Fruit fly (Drosophila melanogaster) whole organism, embryonic: ENCODE data around the gene tex.

Experiments
- Adf1 ChIP-seq: fragments of 200-800 bp; sonication (Bioruptor generic); IDR thresholded peaks from 2 replicates; pipeline ENCODE4 v1.3.6; 2022; ENCODE audit warnings: missing biosample characterization, missing genetic modification characterization
- CG10147 ChIP-seq: fragments of 200-800 bp; sonication (Bioruptor generic); optimal IDR thresholded peaks from 2 replicates; lab custom pipeline; 2019; ENCODE audit warnings: missing biosample characterization, mild to moderate bottlenecking, missing genetic modification characterization, moderate library complexity
- CG10366 ChIP-seq: fragments of 200-800 bp; sonication (Bioruptor generic); IDR thresholded peaks from 2 replicates; pipeline ENCODE4 v1.3.6; 2022; ENCODE audit warnings: missing biosample characterization, missing genetic modification characterization
- CG11456 ChIP-seq: fragments of 200-800 bp; sonication (Bioruptor generic); IDR thresholded peaks from 3 replicates; pipeline ENCODE4 v1.3.6; 2022; ENCODE audit warnings: missing biosample characterization, missing genetic modification characterization
- CG11696 ChIP-seq: fragments of 200-800 bp; sonication (Bioruptor generic); IDR thresholded peaks from 2 replicates; pipeline ENCODE4 v1.3.6; 2022; ENCODE audit warnings: missing biosample characterization, missing genetic modification characterization
- CG13287 ChIP-seq: fragments of 200-800 bp; sonication (Bioruptor generic); IDR thresholded peaks from 2 replicates; pipeline ENCODE4 v1.3.6; 2022; ENCODE audit warnings: missing biosample characterization, missing genetic modification characterization; ENCODE audit not compliant: partially characterized antibody
- CG14014 ChIP-seq: fragments of 200-800 bp; sonication (Bioruptor generic); IDR thresholded peaks from 2 replicates; pipeline ENCODE4 v1.3.6; 2022; ENCODE audit warnings: missing biosample characterization, missing genetic modification characterization
- CG15479 ChIP-seq: fragments of 200-800 bp; sonication (Bioruptor generic); optimal IDR thresholded peaks from 3 replicates; lab custom pipeline; 2019; ENCODE audit warnings: missing biosample characterization, mild to moderate bottlenecking, missing genetic modification characterization, moderate library complexity
- CG1603 ChIP-seq: fragments of 200-800 bp; sonication (Bioruptor generic); optimal IDR thresholded peaks from 2 replicates; lab custom pipeline; 2019; ENCODE audit warnings: missing biosample characterization, mild to moderate bottlenecking, missing genetic modification characterization, moderate library complexity
- CG17385 ChIP-seq: fragments of 200-800 bp; sonication (Bioruptor generic); optimal IDR thresholded peaks from 3 replicates; lab custom pipeline; 2018; ENCODE audit warnings: missing biosample characterization, mild to moderate bottlenecking, missing genetic modification characterization
- CG18262 ChIP-seq: fragments of 200-800 bp; optimal IDR thresholded peaks from 3 replicates; lab custom pipeline; 2019; ENCODE audit warnings: missing biosample characterization, mild to moderate bottlenecking, missing genetic modification characterization, moderate library complexity
- CG2199 ChIP-seq: fragments of 200-800 bp; sonication (Bioruptor generic); IDR thresholded peaks from 3 replicates; pipeline ENCODE4 v1.3.6; 2022; ENCODE audit warnings: missing biosample characterization, missing genetic modification characterization
- CG2712 ChIP-seq: fragments of 200-800 bp; optimal IDR thresholded peaks from 3 replicates; lab custom pipeline; 2019; ENCODE audit warnings: missing biosample characterization, mild to moderate bottlenecking, missing genetic modification characterization, moderate library complexity
- CG32532 ChIP-seq: fragments of 200-800 bp; sonication (Bioruptor generic); IDR thresholded peaks from 2 replicates; pipeline ENCODE4 v1.3.6; 2022; ENCODE audit warnings: missing biosample characterization, missing genetic modification characterization
- CG33213 ChIP-seq: fragments of 200-800 bp; sonication (Bioruptor generic); optimal IDR thresholded peaks from 3 replicates; lab custom pipeline; 2016; ENCODE audit warnings: missing biosample characterization, missing genetic modification characterization
- CG33557 ChIP-seq: fragments of 200-800 bp; sonication (Bioruptor generic); optimal IDR thresholded peaks from 2 replicates; lab custom pipeline; 2019; ENCODE audit warnings: missing biosample characterization, mild to moderate bottlenecking, missing genetic modification characterization, moderate library complexity
- CG34376 ChIP-seq: fragments of 200-800 bp; sonication (Bioruptor generic); optimal IDR thresholded peaks from 2 replicates; lab custom pipeline; 2018; ENCODE audit warnings: missing biosample characterization, mild to moderate bottlenecking, missing genetic modification characterization
- CG4360 ChIP-seq: fragments of 200-800 bp; sonication (Bioruptor generic); IDR thresholded peaks from 2 replicates; pipeline ENCODE4 v1.3.6; 2022; ENCODE audit warnings: missing biosample characterization, missing genetic modification characterization
- CG5953 ChIP-seq: fragments of 200-800 bp; sonication (Bioruptor generic); IDR thresholded peaks from 2 replicates; pipeline ENCODE4 v1.3.6; 2022; ENCODE audit warnings: missing biosample characterization, missing genetic modification characterization
- CG7786 ChIP-seq: fragments of 200-800 bp; sonication (Bioruptor generic); optimal IDR thresholded peaks from 2 replicates; lab custom pipeline; 2016; ENCODE audit warnings: missing biosample characterization, missing genetic modification characterization
- CG7987 ChIP-seq: fragments of 200-800 bp; sonication (Bioruptor generic); optimal IDR thresholded peaks from 2 replicates; lab custom pipeline; 2018; ENCODE audit warnings: missing biosample characterization, mild to moderate bottlenecking, missing genetic modification characterization, moderate library complexity
- Dbx ChIP-seq: fragments of 200-800 bp; sonication (Bioruptor generic); IDR thresholded peaks from 3 replicates; pipeline ENCODE4 v1.3.6; 2022; ENCODE audit warnings: missing biosample characterization, missing genetic modification characterization
- Dll ChIP-seq: fragments of 200-800 bp; sonication (Bioruptor generic); IDR thresholded peaks from 4 replicates; pipeline ENCODE4 v1.3.6; 2022; ENCODE audit warnings: missing biosample characterization, missing genetic modification characterization; ENCODE audit not compliant: partially characterized antibody
- HmgZ ChIP-seq: fragments of 200-800 bp; sonication (Bioruptor generic); optimal IDR thresholded peaks from 2 replicates; lab custom pipeline; 2018; ENCODE audit warnings: missing biosample characterization, mild to moderate bottlenecking, missing genetic modification characterization
- MBD-R2 ChIP-seq: fragments of 200-800 bp; sonication (Bioruptor generic); IDR thresholded peaks from 2 replicates; pipeline ENCODE4 v1.3.6; 2022; ENCODE audit warnings: missing biosample characterization, missing genetic modification characterization
- MESR4 ChIP-seq: fragments of 200-800 bp; sonication (Bioruptor generic); optimal IDR thresholded peaks from 2 replicates; lab custom pipeline; 2018; ENCODE audit warnings: missing biosample characterization, mild to moderate bottlenecking, missing genetic modification characterization, moderate library complexity
- Meics ChIP-seq: fragments of 200-800 bp; sonication (Bioruptor generic); optimal IDR thresholded peaks from 2 replicates; lab custom pipeline; 2017; ENCODE audit warnings: missing biosample characterization, mild to moderate bottlenecking, missing genetic modification characterization
- NFAT ChIP-seq: fragments of 200-800 bp; sonication (Bioruptor generic); IDR thresholded peaks from 2 replicates; pipeline ENCODE4 v1.3.6; 2022; ENCODE audit warnings: missing biosample characterization, missing genetic modification characterization
- NfI ChIP-seq: fragments of 200-800 bp; sonication (Bioruptor generic); optimal IDR thresholded peaks from 3 replicates; lab custom pipeline; 2018; ENCODE audit warnings: missing biosample characterization, mild to moderate bottlenecking, missing genetic modification characterization, moderate library complexity
- Pdp1 ChIP-seq, 2 experiments: fragments of 200-800 bp; sonication (Bioruptor generic); optimal IDR thresholded peaks; 3 replicates each; lab custom pipeline; 2016; ENCODE audit warnings: missing biosample characterization in 2 of 2, missing genetic modification characterization in 2 of 2, mild to moderate bottlenecking in 1 of 2, moderate library complexity in 1 of 2
- Rfx ChIP-seq: fragments of 200-800 bp; sonication (Bioruptor generic); IDR thresholded peaks from 2 replicates; pipeline ENCODE4 v1.3.6; 2022; ENCODE audit warnings: missing biosample characterization, missing genetic modification characterization
- Trl ChIP-seq, 3 experiments: fragments of >200 bp in 2 of 3; fragments of 200-800 bp in 1 of 3; sonication (Bioruptor generic) in 1 of 3; optimal IDR thresholded peaks; 2 replicates in 1 of 3; 3 replicates in 2 of 3; lab custom pipeline; 2016 to 2017; ENCODE audit warnings: missing biosample characterization in 1 of 3, missing genetic modification characterization in 1 of 3
- Xrp1 ChIP-seq: fragments of 200-800 bp; sonication (Bioruptor generic); IDR thresholded peaks from 2 replicates; pipeline ENCODE4 v1.3.6; 2022; ENCODE audit warnings: missing biosample characterization, missing genetic modification characterization
- ci ChIP-seq: fragments of 200-800 bp; sonication (Bioruptor generic); IDR thresholded peaks from 3 replicates; pipeline ENCODE4 v1.3.6; 2022; ENCODE audit warnings: missing biosample characterization, missing genetic modification characterization
- dmrt11E ChIP-seq: fragments of 200-800 bp; sonication (Bioruptor generic); optimal IDR thresholded peaks from 3 replicates; lab custom pipeline; 2018; ENCODE audit warnings: missing biosample characterization, mild to moderate bottlenecking, missing genetic modification characterization, moderate library complexity
- dpn ChIP-seq, 2 experiments: fragments of 200-800 bp; sonication (Bioruptor generic); optimal IDR thresholded peaks; 3 replicates each; lab custom pipeline; 2016; ENCODE audit warnings: missing biosample characterization in 2 of 2, missing genetic modification characterization in 2 of 2
- hbn ChIP-seq: fragments of 200-800 bp; sonication (Bioruptor generic); IDR thresholded peaks from 2 replicates; pipeline ENCODE4 v1.3.6; 2022; ENCODE audit warnings: missing biosample characterization, missing genetic modification characterization; ENCODE audit not compliant: partially characterized antibody
- hkb ChIP-seq, 2 experiments: fragments of 200-800 bp in 1 of 2; fragments of >200 bp in 1 of 2; sonication (Bioruptor generic) in 1 of 2; IDR thresholded peaks in 1 of 2; optimal IDR thresholded peaks in 1 of 2; 2 replicates each; pipeline versions ENCODE4 v1.3.6 to Lab custom; 2017 to 2022; ENCODE audit warnings: missing biosample characterization in 1 of 2, missing genetic modification characterization in 1 of 2
- knrl ChIP-seq: fragments of 200-800 bp; sonication (Bioruptor generic); IDR thresholded peaks from 3 replicates; pipeline ENCODE4 v1.3.6; 2022; ENCODE audit warnings: missing biosample characterization, missing genetic modification characterization; ENCODE audit not compliant: partially characterized antibody
- nom ChIP-seq: fragments of 200-800 bp; sonication (Bioruptor generic); optimal IDR thresholded peaks from 2 replicates; lab custom pipeline; 2017; ENCODE audit warnings: missing biosample characterization, missing genetic modification characterization, mild to moderate bottlenecking, moderate library complexity, missing genetic modification reagents
- pzg ChIP-seq: fragments of 200-800 bp; sonication (Bioruptor generic); optimal IDR thresholded peaks from 3 replicates; lab custom pipeline; 2018; ENCODE audit warnings: missing biosample characterization, mild to moderate bottlenecking, missing genetic modification characterization, moderate library complexity
- row ChIP-seq: fragments of 200-800 bp; sonication (Bioruptor generic); IDR thresholded peaks from 3 replicates; pipeline ENCODE4 v1.3.6; 2022; ENCODE audit warnings: missing biosample characterization, missing genetic modification characterization
- slbo ChIP-seq: fragments of 200-800 bp; sonication (Bioruptor generic); IDR thresholded peaks from 2 replicates; pipeline ENCODE4 v1.3.6; 2022; ENCODE audit warnings: missing biosample characterization, missing genetic modification characterization
- sna ChIP-seq: fragments of 200-800 bp; sonication (Bioruptor generic); IDR thresholded peaks from 2 replicates; pipeline ENCODE4 v1.3.6; 2022; ENCODE audit warnings: missing biosample characterization, missing genetic modification characterization; ENCODE audit not compliant: partially characterized antibody
- sob ChIP-seq: fragments of 200-800 bp; sonication (Bioruptor generic); IDR thresholded peaks from 2 replicates; pipeline ENCODE4 v1.3.6; 2022; ENCODE audit warnings: missing biosample characterization, missing genetic modification characterization
- toy ChIP-seq: fragments of 200-800 bp; sonication (Bioruptor generic); IDR thresholded peaks from 2 replicates; pipeline ENCODE4 v1.3.6; 2022; ENCODE audit warnings: missing biosample characterization, missing genetic modification characterization
- zf30C ChIP-seq: fragments of 200-800 bp; sonication (Bioruptor generic); optimal IDR thresholded peaks from 3 replicates; lab custom pipeline; 2018; ENCODE audit warnings: missing biosample characterization, mild to moderate bottlenecking, missing genetic modification characterization

Gene tex

dm6 chr3R:8303848-8304247 lies 4.6 kb downstream of the tex start, which contains the start of gene nac (continued):
- TF ChIP-seq CG10366 (GFP tag; lab: Robert Waterston, UW) (0 out of 2 replicates have a peak, but pooled peaks have one; percentile 20), CG15479 (peak; percentile 19), Trl (optimal IDR thresholded peaks at IDR 0.05; lab: Kevin White, UChicago) (no peak), Trl (GFP tag; optimal IDR thresholded peaks at IDR 0.05; lab: Kevin White, UChicago) (no peak), CG7987 (GFP tag; lab: Kevin White, UChicago) (peak; percentile 12), Meics (GFP tag; lab: Kevin White, UChicago) (peak; percentile 10), CG10147 (GFP tag; lab: Kevin White, UChicago) (peak; percentile 15), MESR4 (GFP tag; lab: Kevin White, UChicago) (peak; percentile 41), Rfx (peak; percentile 40; the same call in 1 of the 2 replicates), CG13287 (peak; percentile 35), CG2712 (tag; lab: Kevin White, UChicago) (peak; percentile 7), toy (GFP tag; lab: Robert Waterston, UW) (no peak), Adf1 (no peak), CG17385 (GFP tag; lab: Kevin White, UChicago) (peak; percentile 12), ci (GFP tag; lab: Robert Waterston, UW) (0 out of 3 replicates have a peak, but pooled peaks have one; percentile 36), hkb (optimal IDR thresholded peaks at IDR 0.05; lab: Kevin White, UChicago) (peak; percentile 97), hkb (GFP tag; IDR thresholded peaks at IDR 0.05; lab: Robert Waterston, UW) (no peak), CG11696 (GFP tag; lab: Robert Waterston, UW) (no peak), MBD-R2 (GFP tag; lab: Robert Waterston, UW) (peak; percentile 79), slbo (GFP tag; lab: Robert Waterston, UW) (peak; percentile 46; the same call in 1 of the 2 replicates), Xrp1 (GFP tag; lab: Robert Waterston, UW) (peak; percentile 24; the same call in 1 of the 2 replicates), row (GFP tag; lab: Robert Waterston, UW) (peak; percentile 94), CG1603 (tag; lab: Kevin White, UChicago) (peak; percentile 9), sna (GFP tag; lab: Robert Waterston, UW) (0 out of 2 replicates have a peak, but pooled peaks have one; percentile 16), CG5953 (GFP tag; lab: Robert Waterston, UW) (no peak), dpn (GFP tag; optimal IDR thresholded peaks at IDR 0.05; lab: Kevin White, UChicago) (peak; percentile 1 to 9), CG2199 (peak; percentile 26; the same call in 1 of the 3 replicates), CG33557 (no peak), CG34376 (GFP tag; lab: Kevin White, UChicago) (peak; percentile 65), Dbx (0 out of 3 replicates have a peak, but pooled peaks have one; percentile 36), CG14014 (peak; percentile 34; the same call in 1 of the 2 replicates), HmgZ (tag; lab: Kevin White, UChicago) (peak; percentile 41), pzg (GFP tag; lab: Kevin White, UChicago) (peak; percentile 9), Dll (GFP tag; lab: Robert Waterston, UW) (0 out of 4 replicates have a peak, but pooled peaks have one; percentile 42), CG18262 (tag; lab: Kevin White, UChicago) (peak; percentile 11), CG11456 (GFP tag; lab: Robert Waterston, UW) (no peak), sob (0 out of 2 replicates have a peak, but pooled peaks have one; percentile 14), CG4360 (no peak)

dm6 chr3R:8300928-8301752 lies 7.3 kb downstream of the tex start, which contains the start of the genes CG9626 and mRpL1:
Gene CG9626, minus strand, starts transcription at chr3R:8300978.
Gene mRpL1, plus strand, starts transcription at chr3R:8301440.
- TF ChIP-seq CG33213 (GFP tag; lab: Kevin White, UChicago) = peak; percentile 58
- TF ChIP-seq hbn (GFP tag; lab: Robert Waterston, UW) = no peak
- peak; percentile 46; the same call in 1 of the 2 replicates for TF ChIP-seq NFAT (GFP tag; lab: Robert Waterston, UW)
- 0 out of 4 replicates have a peak, but pooled peaks have one; percentile 13 for TF ChIP-seq Dll (GFP tag; lab: Robert Waterston, UW)
- TF ChIP-seq Pdp1 (GFP tag; optimal IDR thresholded peaks at IDR 0.05; lab: Kevin White, UChicago) = peak in 1 of 2 experiments; percentile 100
- no peak for TF ChIP-seq CG32532 (GFP tag; lab: Robert Waterston, UW)
- peak; percentile 6 for TF ChIP-seq dmrt11E (tag; lab: Kevin White, UChicago)
- TF ChIP-seq knrl = no peak
- TF ChIP-seq zf30C (GFP tag; lab: Kevin White, UChicago) = no peak
- TF ChIP-seq NfI = no peak
- TF ChIP-seq nom (GFP tag; lab: Kevin White, UChicago) = no peak
- peak; percentile 9 for TF ChIP-seq CG7786 (GFP tag; lab: Kevin White, UChicago)
